Worm (Caenorhabditis elegans) whole organism, L4/young adult: ENCODE data around the gene F55E10.4.

ENCODE experiments used
- W03F9.2 ChIP-seq: fragments of 150-350 bp; optimal IDR thresholded peaks from 2 replicates; lab custom pipeline; 2014; ENCODE audit warnings: missing biosample characterization, missing genetic modification characterization
- dao-5 ChIP-seq: sonication (generic microtip); optimal IDR thresholded peaks from 2 replicates; lab custom pipeline; 2016; ENCODE audit warnings: missing genotype, missing genetic modification characterization, moderate library complexity, missing compliant biosample characterization
- him-1 ChIP-seq: sonication (generic microtip); optimal IDR thresholded peaks from 2 replicates; lab custom pipeline; 2016; ENCODE audit warnings: missing genotype, missing genetic modification reagents, missing genetic modification characterization, missing compliant biosample characterization

The F55E10.4 gene

DNA sequence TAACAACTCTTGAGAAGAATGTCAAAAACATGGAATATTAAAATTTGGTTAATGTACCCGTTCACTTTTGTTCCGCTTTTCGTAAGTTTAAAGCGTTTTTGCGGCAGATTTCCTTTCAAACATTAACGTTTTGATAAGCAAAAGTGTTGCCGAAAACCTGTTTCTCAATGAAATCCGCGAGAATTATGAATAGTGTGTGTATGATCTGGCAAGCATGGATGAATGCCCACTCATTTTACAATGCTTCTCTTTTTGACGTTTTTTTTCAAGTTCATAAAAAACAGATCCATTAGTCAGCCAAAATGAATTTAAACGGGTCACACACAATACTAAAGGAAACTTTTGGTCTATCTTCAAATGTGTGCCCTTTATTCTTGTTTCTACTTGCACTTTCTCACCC, 43.7 kb downstream of the F55E10.4 start:
- TF ChIP-seq dao-5, result no peak
- no peak for TF ChIP-seq W03F9.2
- TF ChIP-seq him-1 (tag; lab: Kevin White, UChicago), result no peak
